Fruit fly (Drosophila melanogaster) whole organism, prepupa: ENCODE data around the gene Sik2.

Experiments used
- Blimp-1 ChIP-seq: fragments of 200-800 bp; sonication (Bioruptor generic); optimal IDR thresholded peaks from 3 replicates; lab custom pipeline; 2017; ENCODE audit warnings: missing biosample characterization, missing genetic modification characterization, mild to moderate bottlenecking, moderate library complexity, missing genetic modification reagents
- CG10631 ChIP-seq: fragments of 200-800 bp; sonication (Bioruptor generic); optimal IDR thresholded peaks from 2 replicates; lab custom pipeline; 2016; ENCODE audit warnings: missing biosample characterization, missing genetic modification characterization
- CG11294 ChIP-seq: fragments of 200-800 bp; sonication (Bioruptor generic); IDR thresholded peaks from 2 replicates; pipeline ENCODE4 v1.3.6; 2022; ENCODE audit warnings: missing biosample characterization, missing genetic modification characterization
- CG11762 ChIP-seq: fragments of 200-800 bp; sonication (Bioruptor generic); optimal IDR thresholded peaks from 3 replicates; lab custom pipeline; 2016; ENCODE audit warnings: missing biosample characterization, missing genetic modification characterization; ENCODE audit not compliant: insufficient read depth
- CG11902 ChIP-seq: fragments of 200-800 bp; sonication (Bioruptor generic); optimal IDR thresholded peaks from 3 replicates; lab custom pipeline; 2016; ENCODE audit warnings: missing biosample characterization, missing genetic modification characterization
- CG15336 ChIP-seq: fragments of 200-800 bp; sonication (Bioruptor generic); IDR thresholded peaks from 2 replicates; pipeline ENCODE4 v1.3.6; 2022; ENCODE audit warnings: missing biosample characterization, missing genetic modification characterization
- CG1621 ChIP-seq: fragments of 200-800 bp; sonication (Bioruptor generic); optimal IDR thresholded peaks from 3 replicates; lab custom pipeline; 2018; ENCODE audit warnings: missing biosample characterization, mild to moderate bottlenecking, missing genetic modification characterization
- CG3032 ChIP-seq: fragments of 200-800 bp; optimal IDR thresholded peaks from 2 replicates; lab custom pipeline; 2019; ENCODE audit warnings: missing biosample characterization, mild to moderate bottlenecking, missing genetic modification characterization, moderate library complexity
- CG31627 ChIP-seq: fragments of 200-800 bp; sonication (Bioruptor generic); optimal IDR thresholded peaks from 3 replicates; lab custom pipeline; 2016; ENCODE audit warnings: missing biosample characterization, missing genetic modification characterization
- CG32006 ChIP-seq: fragments of 200-800 bp; sonication (Bioruptor generic); optimal IDR thresholded peaks from 3 replicates; lab custom pipeline; 2017; ENCODE audit warnings: missing biosample characterization, mild to moderate bottlenecking, missing genetic modification characterization
- CG34406 ChIP-seq: fragments of 200-800 bp; sonication (Bioruptor generic); optimal IDR thresholded peaks from 3 replicates; lab custom pipeline; 2016; ENCODE audit warnings: missing biosample characterization, missing genetic modification characterization
- CG3919 ChIP-seq: fragments of 200-800 bp; sonication (Bioruptor generic); optimal IDR thresholded peaks from 3 replicates; lab custom pipeline; 2016; ENCODE audit warnings: missing biosample characterization, missing genetic modification characterization
- CG4318 ChIP-seq: fragments of 200-800 bp; sonication (Bioruptor generic); optimal IDR thresholded peaks from 3 replicates; lab custom pipeline; 2017; ENCODE audit warnings: missing biosample characterization, mild to moderate bottlenecking, missing genetic modification characterization
- CG6163 ChIP-seq: fragments of 200-800 bp; sonication (Bioruptor generic); IDR thresholded peaks from 3 replicates; pipeline ENCODE4 v1.3.6; 2022; ENCODE audit warnings: missing biosample characterization, missing genetic modification characterization
- CG6276 ChIP-seq: fragments of 200-800 bp; sonication (Bioruptor generic); optimal IDR thresholded peaks from 2 replicates; lab custom pipeline; 2017; ENCODE audit warnings: missing biosample characterization, mild to moderate bottlenecking, missing genetic modification characterization
- CG6792 ChIP-seq: fragments of 200-800 bp; sonication (Bioruptor generic); optimal IDR thresholded peaks from 3 replicates; lab custom pipeline; 2016; ENCODE audit warnings: missing biosample characterization, missing genetic modification characterization
- CG6854 ChIP-seq: fragments of 200-800 bp; sonication (Bioruptor generic); optimal IDR thresholded peaks from 2 replicates; lab custom pipeline; 2017; ENCODE audit warnings: missing biosample characterization, mild to moderate bottlenecking, missing genetic modification characterization
- CG7368 ChIP-seq: fragments of 200-800 bp; sonication (Bioruptor generic); optimal IDR thresholded peaks from 3 replicates; lab custom pipeline; 2016; ENCODE audit warnings: missing biosample characterization, missing genetic modification characterization
- CG8119 ChIP-seq: fragments of 200-800 bp; sonication (Bioruptor generic); IDR thresholded peaks from 3 replicates; pipeline ENCODE4 v1.3.6; 2022; ENCODE audit warnings: missing biosample characterization, missing genetic modification characterization
- CG8319 ChIP-seq: fragments of 200-800 bp; sonication (Bioruptor generic); optimal IDR thresholded peaks from 3 replicates; lab custom pipeline; 2016; ENCODE audit warnings: missing biosample characterization, missing genetic modification characterization
- CG8632 ChIP-seq: fragments of 200-800 bp; sonication (Bioruptor generic); optimal IDR thresholded peaks from 3 replicates; lab custom pipeline; 2016; ENCODE audit warnings: missing biosample characterization, missing genetic modification characterization
- Eip78C ChIP-seq: fragments of 200-800 bp; sonication (Bioruptor generic); peaks from one replicate; lab custom pipeline; 2016; ENCODE audit warnings: missing biosample characterization, missing genetic modification characterization
- Eip93F ChIP-seq: fragments of 200-800 bp; sonication (Bioruptor generic); optimal IDR thresholded peaks from 2 replicates; lab custom pipeline; 2016; ENCODE audit warnings: missing biosample characterization, mild to moderate bottlenecking, missing genetic modification characterization
- Ets96B ChIP-seq: fragments of 200-800 bp; optimal IDR thresholded peaks from 2 replicates; lab custom pipeline; 2019; ENCODE audit warnings: missing biosample characterization, mild to moderate bottlenecking, missing genetic modification characterization, moderate library complexity
- Gug ChIP-seq: fragments of 200-800 bp; sonication (Bioruptor generic); IDR thresholded peaks from 2 replicates; pipeline ENCODE4 v1.3.6; 2022; ENCODE audit warnings: missing biosample characterization, missing genetic modification characterization
- Hr38 ChIP-seq: sonication (Bioruptor generic); optimal IDR thresholded peaks from 2 replicates; lab custom pipeline; 2016; ENCODE audit warnings: missing biosample characterization, missing genetic modification characterization
- Hr39 ChIP-seq: fragments of 200-800 bp; sonication (Bioruptor generic); optimal IDR thresholded peaks from 2 replicates; lab custom pipeline; 2016; ENCODE audit warnings: missing biosample characterization, missing genetic modification characterization
- Hr4 ChIP-seq: fragments of 200-800 bp; sonication (Bioruptor generic); optimal IDR thresholded peaks from 3 replicates; lab custom pipeline; 2016; ENCODE audit warnings: missing biosample characterization, missing genetic modification characterization
- Lpt ChIP-seq: fragments of 200-800 bp; sonication (Bioruptor generic); optimal IDR thresholded peaks from 3 replicates; lab custom pipeline; 2016; ENCODE audit warnings: missing biosample characterization, missing genetic modification characterization
- OdsH ChIP-seq: fragments of 200-800 bp; sonication (Bioruptor generic); optimal IDR thresholded peaks from 3 replicates; lab custom pipeline; 2016; ENCODE audit warnings: missing biosample characterization, missing genetic modification characterization
- Smox ChIP-seq: fragments of 200-800 bp; sonication (Bioruptor generic); optimal IDR thresholded peaks from 3 replicates; lab custom pipeline; 2016; ENCODE audit warnings: missing biosample characterization, missing genetic modification characterization
- Sox102F ChIP-seq: fragments of 200-800 bp; sonication (Bioruptor generic); optimal IDR thresholded peaks from 2 replicates; lab custom pipeline; 2016; ENCODE audit warnings: missing biosample characterization, mild to moderate bottlenecking, missing genetic modification characterization
- Sox14 ChIP-seq: fragments of 200-800 bp; sonication (Bioruptor generic); optimal IDR thresholded peaks from 3 replicates; lab custom pipeline; 2016; ENCODE audit warnings: missing biosample characterization, missing genetic modification characterization
- achi ChIP-seq: fragments of 200-800 bp; sonication (Bioruptor generic); optimal IDR thresholded peaks from 3 replicates; lab custom pipeline; 2016; ENCODE audit warnings: missing biosample characterization, missing genetic modification characterization
- acj6 ChIP-seq: fragments of 200-800 bp; sonication (Bioruptor generic); optimal IDR thresholded peaks from 3 replicates; lab custom pipeline; 2016; ENCODE audit warnings: missing biosample characterization, missing genetic modification characterization
- cyc ChIP-seq: fragments of 200-800 bp; sonication (Bioruptor generic); optimal IDR thresholded peaks from 3 replicates; lab custom pipeline; 2016; ENCODE audit warnings: missing biosample characterization, missing genetic modification characterization
- dac ChIP-seq: fragments of 200-800 bp; sonication (Bioruptor generic); optimal IDR thresholded peaks from 2 replicates; lab custom pipeline; 2017; ENCODE audit warnings: missing biosample characterization, mild to moderate bottlenecking, missing genetic modification characterization
- dsx ChIP-seq: fragments of 200-800 bp; optimal IDR thresholded peaks from 3 replicates; lab custom pipeline; 2019; ENCODE audit warnings: missing biosample characterization, mild to moderate bottlenecking, missing genetic modification characterization, moderate library complexity; ENCODE audit not compliant: poor library complexity, severe bottlenecking
- eg ChIP-seq: fragments of 200-800 bp; sonication (Bioruptor generic); IDR thresholded peaks from 3 replicates; pipeline ENCODE4 v1.3.6; 2022; ENCODE audit warnings: missing biosample characterization, missing genetic modification characterization
- esn ChIP-seq: fragments of 200-800 bp; sonication (Bioruptor generic); optimal IDR thresholded peaks from 2 replicates; lab custom pipeline; 2016; ENCODE audit warnings: missing biosample characterization, mild to moderate bottlenecking, missing genetic modification characterization, moderate library complexity
- fd59A ChIP-seq: fragments of 200-800 bp; sonication (Bioruptor generic); optimal IDR thresholded peaks from 2 replicates; lab custom pipeline; 2017; ENCODE audit warnings: missing biosample characterization, mild to moderate bottlenecking, missing genetic modification characterization, missing genetic modification reagents
- fd85E ChIP-seq: fragments of 200-800 bp; sonication (Bioruptor generic); optimal IDR thresholded peaks from 3 replicates; lab custom pipeline; 2016; ENCODE audit warnings: missing biosample characterization, missing genetic modification characterization
- lz ChIP-seq: fragments of 200-800 bp; sonication (Bioruptor generic); optimal IDR thresholded peaks from 3 replicates; lab custom pipeline; 2016; ENCODE audit warnings: missing biosample characterization, missing genetic modification characterization
- net ChIP-seq: fragments of 200-800 bp; sonication (Bioruptor generic); optimal IDR thresholded peaks from 3 replicates; lab custom pipeline; 2016; ENCODE audit warnings: missing biosample characterization, missing genetic modification characterization
- pdm3 ChIP-seq: fragments of 200-800 bp; sonication (Bioruptor generic); optimal IDR thresholded peaks from 3 replicates; lab custom pipeline; 2016; ENCODE audit warnings: missing biosample characterization, missing genetic modification characterization
- salr ChIP-seq, 2 experiments: fragments of 200-800 bp; sonication (Bioruptor generic); optimal IDR thresholded peaks; 3 replicates each; lab custom pipeline; 2016 to 2018; ENCODE audit warnings: missing biosample characterization in 2 of 2, missing genetic modification characterization in 2 of 2, mild to moderate bottlenecking in 1 of 2
- spab ChIP-seq: fragments of 200-800 bp; sonication (Bioruptor generic); optimal IDR thresholded peaks from 2 replicates; lab custom pipeline; 2017; ENCODE audit warnings: missing biosample characterization, mild to moderate bottlenecking, missing genetic modification characterization, missing genetic modification reagents
- svp ChIP-seq: fragments of 200-800 bp; sonication (Bioruptor generic); peaks from one replicate; lab custom pipeline; 2016; ENCODE audit warnings: missing biosample characterization, missing genetic modification characterization

The Sik2 gene

dm6 chrX:2087501-2087900 lies 25.8 kb upstream of the Sik2 start:
- TF ChIP-seq CG6163 (GFP tag; lab: Robert Waterston, UW) = peak; percentile 79
- peak; percentile 81 for TF ChIP-seq Hr4 (GFP tag; lab: Kevin White, UChicago)
- peak; percentile 42 for TF ChIP-seq CG10631
- peak; percentile 69 for TF ChIP-seq Lpt
- TF ChIP-seq OdsH (GFP tag; lab: Kevin White, UChicago) = peak; percentile 46
- peak; percentile 73 for TF ChIP-seq dac (GFP tag; lab: Kevin White, UChicago)
- peak; percentile 86 for TF ChIP-seq CG8119 (GFP tag; lab: Robert Waterston, UW)
- peak; percentile 64 for TF ChIP-seq achi (GFP tag; lab: Kevin White, UChicago)
- peak; percentile 73 for TF ChIP-seq svp (GFP tag; lab: Kevin White, UChicago)
- peak; percentile 2 for TF ChIP-seq esn (GFP tag; lab: Kevin White, UChicago)
- peak; percentile 75 for TF ChIP-seq Gug
- peak; percentile 92 for TF ChIP-seq eg (GFP tag; lab: Robert Waterston, UW)
- TF ChIP-seq CG6276 = peak; percentile 81
- TF ChIP-seq CG3919 = peak; percentile 58
- peak; percentile 58 for TF ChIP-seq net (GFP tag; lab: Kevin White, UChicago)
- TF ChIP-seq CG32006 (GFP tag; lab: Kevin White, UChicago) = peak; percentile 76
- peak; percentile 49 for TF ChIP-seq pdm3
- peak; percentile 82 for TF ChIP-seq Eip78C (GFP tag; lab: Kevin White, UChicago)
- TF ChIP-seq Hr39 (GFP tag; lab: Kevin White, UChicago) = peak; percentile 37
- no peak for TF ChIP-seq CG8319 (GFP tag; lab: Kevin White, UChicago)
- TF ChIP-seq CG1621 (tag; lab: Kevin White, UChicago) = no peak
- TF ChIP-seq CG11902 (GFP tag; lab: Kevin White, UChicago) = no peak
- peak; percentile 63 for TF ChIP-seq CG4318 (GFP tag; lab: Kevin White, UChicago)
- TF ChIP-seq Hr38 (GFP tag; lab: Kevin White, UChicago) = no peak
- TF ChIP-seq fd59A (GFP tag; lab: Kevin White, UChicago) = no peak
- TF ChIP-seq spab = no peak
- TF ChIP-seq CG11762 = no peak
- TF ChIP-seq CG6792 (GFP tag; lab: Kevin White, UChicago) = no peak
- peak; percentile 16 for TF ChIP-seq Sox14 (GFP tag; lab: Kevin White, UChicago)
- no peak for TF ChIP-seq Smox
- TF ChIP-seq CG11294 (GFP tag; lab: Robert Waterston, UW) = peak; percentile 82
- peak; percentile 89 for TF ChIP-seq CG15336

DNA sequence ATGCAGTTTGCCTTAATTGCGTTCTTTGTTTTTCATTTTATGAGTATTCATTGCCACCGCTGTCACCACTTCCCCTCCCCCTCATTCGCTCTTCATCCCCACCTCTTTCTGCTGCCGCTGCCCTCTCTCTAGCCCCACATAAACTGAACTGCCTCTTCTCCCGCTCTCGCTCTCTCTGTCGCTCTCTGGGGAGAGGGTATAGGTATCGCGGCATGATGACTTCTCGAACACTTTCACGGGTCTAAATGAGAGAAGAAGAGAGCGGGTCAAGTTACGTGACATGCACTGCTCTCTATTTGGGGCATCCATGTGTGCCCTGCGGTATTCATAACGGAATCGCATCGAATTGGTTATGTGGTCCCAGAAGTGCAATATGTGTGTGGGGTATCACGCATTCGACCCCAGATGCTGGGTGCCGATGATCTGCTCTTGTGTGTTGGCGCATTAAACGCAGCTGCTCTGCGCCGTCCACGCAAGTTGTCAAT lies 22.0 kb upstream of the Sik2 start:
- TF ChIP-seq CG6276 = peak; percentile 84
- peak; percentile 95 for TF ChIP-seq CG31627
- peak; percentile 92 for TF ChIP-seq fd85E (GFP tag; lab: Kevin White, UChicago)
- TF ChIP-seq CG8319 (GFP tag; lab: Kevin White, UChicago) = peak; percentile 88
- peak; percentile 86 for TF ChIP-seq Ets96B (tag; lab: Kevin White, UChicago)
- peak; percentile 81 to 90 for TF ChIP-seq salr (GFP tag; optimal IDR thresholded peaks at IDR 0.05; lab: Kevin White, UChicago)
- TF ChIP-seq Sox102F (GFP tag; lab: Kevin White, UChicago) = peak; percentile 95
- TF ChIP-seq svp (GFP tag; lab: Kevin White, UChicago) = peak; percentile 98
- TF ChIP-seq CG8119 (GFP tag; lab: Robert Waterston, UW) = peak; percentile 93
- peak; percentile 94 for TF ChIP-seq CG32006 (GFP tag; lab: Kevin White, UChicago)
- TF ChIP-seq CG11902 (GFP tag; lab: Kevin White, UChicago) = peak; percentile 91
- peak; percentile 94 for TF ChIP-seq esn (GFP tag; lab: Kevin White, UChicago)
- peak; percentile 92 for TF ChIP-seq CG1621 (tag; lab: Kevin White, UChicago)
- peak; percentile 82 for TF ChIP-seq CG3032 (tag; lab: Kevin White, UChicago)
- TF ChIP-seq CG3919 = peak; percentile 94
- TF ChIP-seq CG34406 (GFP tag; lab: Kevin White, UChicago) = peak; percentile 91
- peak; percentile 96 for TF ChIP-seq CG15336
- peak; percentile 95 for TF ChIP-seq CG6163 (GFP tag; lab: Robert Waterston, UW)
- TF ChIP-seq CG6792 (GFP tag; lab: Kevin White, UChicago) = peak; percentile 95
- TF ChIP-seq CG6854 (GFP tag; lab: Kevin White, UChicago) = peak; percentile 80
- TF ChIP-seq dsx (GFP tag; lab: Kevin White, UChicago) = peak; percentile 85
- TF ChIP-seq lz = peak; percentile 95
- TF ChIP-seq CG10631 = peak; percentile 93
- peak; percentile 64 for TF ChIP-seq Blimp-1 (GFP tag; lab: Kevin White, UChicago)
- peak; percentile 91 for TF ChIP-seq eg (GFP tag; lab: Robert Waterston, UW)
- TF ChIP-seq fd59A (GFP tag; lab: Kevin White, UChicago) = peak; percentile 82
- no peak for TF ChIP-seq Eip93F (GFP tag; lab: Kevin White, UChicago)
- peak; percentile 89 for TF ChIP-seq CG11762
- peak; percentile 82 for TF ChIP-seq CG11294 (GFP tag; lab: Robert Waterston, UW)
- peak; percentile 96 for TF ChIP-seq CG7368 (GFP tag; lab: Kevin White, UChicago)
- TF ChIP-seq CG8632 (GFP tag; lab: Kevin White, UChicago) = peak; percentile 91
- peak; percentile 93 for TF ChIP-seq achi (GFP tag; lab: Kevin White, UChicago)
- TF ChIP-seq Sox14 (GFP tag; lab: Kevin White, UChicago) = peak; percentile 97
- TF ChIP-seq cyc (GFP tag; lab: Kevin White, UChicago) = peak; percentile 95
- peak; percentile 93 for TF ChIP-seq acj6 (GFP tag; lab: Kevin White, UChicago)
